Fruit fly (Drosophila melanogaster): ENCODE results near the gene CG10907.

- TF ChIP-seq Dll (optimal IDR thresholded peaks at IDR 0.05) (no peak), usp (GFP tag; optimal IDR thresholded peaks at IDR 0.05) (no peak), psq (optimal IDR thresholded peaks at IDR 0.05) (no peak), CG8478 (optimal IDR thresholded peaks at IDR 0.05) (no peak), EcR (GFP tag; optimal IDR thresholded peaks at IDR 0.05) (no peak), pan (optimal IDR thresholded peaks at IDR 0.05) (no peak)
These were observed 43.3 kb downstream of the CG10907 start, which contains the start of gene CG43064 for dm6 chr3L:11836575-11837077.
